Worm (Caenorhabditis elegans) whole organism, L1 larva: ENCODE measurements around the gene ZK1127.13.

ENCODE experiments used
- C04F5.9 ChIP-seq: sonication (generic microtip); optimal IDR thresholded peaks from 2 replicates; lab custom pipeline; 2016; ENCODE audit warnings: missing genetic modification characterization, missing compliant biosample characterization
- C16A3.4 ChIP-seq: fragments of 150-350 bp; optimal IDR thresholded peaks from 2 replicates; lab custom pipeline; 2014; ENCODE audit warnings: missing biosample characterization, missing genetic modification characterization
- F16B12.6 ChIP-seq: fragments of 150-350 bp; optimal IDR thresholded peaks from 2 replicates; lab custom pipeline; 2014; ENCODE audit warnings: missing biosample characterization, missing genetic modification characterization
- alr-1 ChIP-seq: fragments of 200-800 bp; sonication (Bioruptor generic); optimal IDR thresholded peaks from 2 replicates; lab custom pipeline; 2018; ENCODE audit warnings: borderline replicate concordance, mild to moderate bottlenecking, missing genetic modification characterization, missing compliant biosample characterization
- aly-2 ChIP-seq: fragments of 150-350 bp; optimal IDR thresholded peaks from 2 replicates; lab custom pipeline; 2014; ENCODE audit warnings: missing biosample characterization, missing genetic modification characterization
- ama-1 ChIP-seq: fragments of 150-350 bp; optimal IDR thresholded peaks from 2 replicates; lab custom pipeline; 2014
- blmp-1 ChIP-seq: fragments of 150-350 bp; optimal IDR thresholded peaks from 2 replicates; lab custom pipeline; 2014; ENCODE audit warnings: missing biosample characterization, missing genetic modification characterization
- ceh-8 ChIP-seq: fragments of 200-800 bp; sonication (Bioruptor generic); optimal IDR thresholded peaks from 2 replicates; lab custom pipeline; 2018; ENCODE audit warnings: mild to moderate bottlenecking, missing genetic modification characterization, moderate library complexity, missing compliant biosample characterization
- ceh-82 ChIP-seq, 3 experiments: fragments of 150-350 bp in 1 of 3; sonication (generic microtip) in 2 of 3; optimal IDR thresholded peaks; 2 replicates each; lab custom pipeline; 2014 to 2017; ENCODE audit warnings: missing biosample characterization in 3 of 3, missing genetic modification characterization in 3 of 3
- ces-1 ChIP-seq: fragments of 150-350 bp; optimal IDR thresholded peaks from 2 replicates; lab custom pipeline; 2014; ENCODE audit warnings: missing biosample characterization, missing genetic modification reagents, missing genetic modification characterization
- dsc-1 ChIP-seq: sonication (generic microtip); optimal IDR thresholded peaks from 2 replicates; lab custom pipeline; 2016; ENCODE audit warnings: mild to moderate bottlenecking, missing genetic modification characterization, missing compliant biosample characterization
- efl-1 ChIP-seq, 4 experiments: fragments of 150-350 bp; optimal IDR thresholded peaks in 3 of 4; peaks in 1 of 4; 1 replicate in 1 of 4; 2 replicates in 3 of 4; lab custom pipeline; 2014; ENCODE audit warnings: missing biosample characterization in 2 of 4, missing genetic modification characterization in 2 of 4, missing genetic modification reagents in 2 of 4
- efl-3 ChIP-seq: fragments of 200-800 bp; sonication (Bioruptor generic); optimal IDR thresholded peaks from 2 replicates; lab custom pipeline; 2018; ENCODE audit warnings: mild to moderate bottlenecking, missing genetic modification characterization, missing compliant biosample characterization
- egl-27 ChIP-seq, 2 experiments: fragments of 150-350 bp in 1 of 2; sonication (generic microtip); optimal IDR thresholded peaks; 3 replicates each; lab custom pipeline; 2017 to 2018; ENCODE audit warnings: missing biosample characterization in 2 of 2, missing genetic modification characterization in 2 of 2, missing genetic modification reagents in 2 of 2
- elt-2 ChIP-seq: sonication (generic microtip); optimal IDR thresholded peaks from 2 replicates; lab custom pipeline; 2016; ENCODE audit warnings: missing genetic modification characterization, mild to moderate bottlenecking, inconsistent platforms, missing compliant biosample characterization, missing genetic modification reagents
- elt-3 ChIP-seq, 6 experiments: fragments of 150-350 bp in 1 of 6; sonication (generic microtip); optimal IDR thresholded peaks; 2 replicates each; lab custom pipeline; 2017 to 2018; ENCODE audit warnings: missing biosample characterization in 6 of 6, missing genetic modification characterization in 6 of 6, inconsistent platforms in 1 of 6
- ets-5 ChIP-seq: fragments of 200-800 bp; sonication (Bioruptor generic); IDR thresholded peaks from 2 replicates; pipeline ENCODE4 v1.3.6; 2022; ENCODE audit warnings: missing genetic modification characterization, missing compliant biosample characterization
- fkh-10 ChIP-seq: sonication (generic microtip); optimal IDR thresholded peaks from 2 replicates; lab custom pipeline; 2017; ENCODE audit warnings: missing biosample characterization, missing genetic modification reagents, missing genetic modification characterization
- fkh-4 ChIP-seq: sonication (generic microtip); optimal IDR thresholded peaks from 2 replicates; lab custom pipeline; 2016; ENCODE audit warnings: missing compliant biosample characterization, missing genetic modification characterization, borderline replicate concordance
- grh-1 ChIP-seq: fragments of 200-800 bp; sonication (Bioruptor generic); IDR thresholded peaks from 2 replicates; pipeline ENCODE4 v1.3.6; 2022; ENCODE audit warnings: missing genetic modification reagents, missing genetic modification characterization, missing compliant biosample characterization
- hlh-17 ChIP-seq: fragments of 200-800 bp; sonication (Bioruptor generic); optimal IDR thresholded peaks from 2 replicates; lab custom pipeline; 2018; ENCODE audit warnings: missing genetic modification characterization, mild to moderate bottlenecking, missing compliant biosample characterization, moderate library complexity, borderline replicate concordance
- hlh-4 ChIP-seq: sonication (generic microtip); optimal IDR thresholded peaks from 2 replicates; lab custom pipeline; 2016; ENCODE audit warnings: mild to moderate bottlenecking, missing genetic modification characterization, missing compliant biosample characterization
- hpl-2 ChIP-seq: fragments of 150-350 bp; optimal IDR thresholded peaks from 2 replicates; lab custom pipeline; 2014; ENCODE audit warnings: missing biosample characterization, missing genetic modification reagents, missing genetic modification characterization
- jun-1 ChIP-seq: fragments of 150-350 bp; optimal IDR thresholded peaks from 2 replicates; lab custom pipeline; 2014; ENCODE audit warnings: missing biosample characterization, missing genetic modification reagents, missing genetic modification characterization
- lin-13 ChIP-seq: fragments of 150-350 bp; optimal IDR thresholded peaks from 2 replicates; lab custom pipeline; 2014; ENCODE audit warnings: missing biosample characterization, missing genetic modification reagents, missing genetic modification characterization
- lin-14 ChIP-seq: fragments of 200-800 bp; sonication (Bioruptor generic); optimal IDR thresholded peaks from 2 replicates; lab custom pipeline; 2018; ENCODE audit warnings: mild to moderate bottlenecking, missing genetic modification characterization, moderate library complexity, missing compliant biosample characterization
- lin-15B ChIP-seq: fragments of 150-350 bp; sonication (generic microtip); optimal IDR thresholded peaks from 3 replicates; lab custom pipeline; 2014; ENCODE audit warnings: missing biosample characterization, missing genetic modification characterization
- lin-35 ChIP-seq, 2 experiments: fragments of 150-350 bp; optimal IDR thresholded peaks; 2 replicates each; lab custom pipeline; 2014; ENCODE audit warnings: missing biosample characterization in 2 of 2, missing genetic modification characterization in 2 of 2, missing genetic modification reagents in 2 of 2
- lin-39 ChIP-seq: fragments of 150-350 bp; optimal IDR thresholded peaks from 2 replicates; lab custom pipeline; 2014; ENCODE audit warnings: missing biosample characterization, missing genetic modification reagents, missing genetic modification characterization
- lsy-2 ChIP-seq, 2 experiments: fragments of 150-350 bp; optimal IDR thresholded peaks; 2 replicates each; lab custom pipeline; 2014; ENCODE audit warnings: missing biosample characterization in 2 of 2, missing genetic modification characterization in 2 of 2
- mab-9 ChIP-seq: fragments of 200-800 bp; sonication (Bioruptor generic); IDR thresholded peaks from 2 replicates; pipeline ENCODE4 v1.3.6; 2022; ENCODE audit warnings: missing genetic modification reagents, missing genetic modification characterization, missing compliant biosample characterization
- mdl-1 ChIP-seq, 2 experiments: fragments of 150-350 bp; optimal IDR thresholded peaks; 2 replicates each; lab custom pipeline; 2014 to 2017; ENCODE audit warnings: missing biosample characterization in 2 of 2, missing genetic modification characterization in 2 of 2, inconsistent platforms in 1 of 2
- mef-2 ChIP-seq: fragments of 150-350 bp; optimal IDR thresholded peaks from 2 replicates; lab custom pipeline; 2014; ENCODE audit warnings: missing biosample characterization, missing genetic modification characterization
- mep-1 ChIP-seq: fragments of 150-350 bp; optimal IDR thresholded peaks from 2 replicates; lab custom pipeline; 2014; ENCODE audit warnings: missing biosample characterization, missing genetic modification characterization
- nhr-12 ChIP-seq: sonication (generic microtip); optimal IDR thresholded peaks from 2 replicates; lab custom pipeline; 2017; ENCODE audit warnings: missing biosample characterization, missing genetic modification characterization
- nhr-19 ChIP-seq: fragments of 200-800 bp; sonication (Bioruptor generic); conservative IDR thresholded peaks from 2 replicates; pipeline ENCODE4 v1.3.6; 2022; ENCODE audit warnings: missing genetic modification characterization, missing compliant biosample characterization
- nhr-77 ChIP-seq: fragments of 150-350 bp; optimal IDR thresholded peaks from 2 replicates; lab custom pipeline; 2014; ENCODE audit warnings: missing biosample characterization, missing genetic modification characterization
- nhr-85 ChIP-seq: sonication (generic microtip); peaks from one replicate; lab custom pipeline; 2016; ENCODE audit warnings: missing genetic modification characterization, inconsistent platforms, missing compliant biosample characterization
- nhr-90 ChIP-seq: sonication (generic microtip); optimal IDR thresholded peaks from 2 replicates; lab custom pipeline; 2016; ENCODE audit warnings: mild to moderate bottlenecking, missing genetic modification characterization, missing compliant biosample characterization; ENCODE audit not compliant: poor library complexity
- pag-3 ChIP-seq: sonication (generic microtip); optimal IDR thresholded peaks from 2 replicates; lab custom pipeline; 2017; ENCODE audit warnings: missing genetic modification characterization, mild to moderate bottlenecking, missing compliant biosample characterization, antibody characterized with exemption, borderline replicate concordance; ENCODE audit not compliant: insufficient read depth
- pax-3 ChIP-seq: fragments of 200-800 bp; sonication (Bioruptor generic); optimal IDR thresholded peaks from 2 replicates; lab custom pipeline; 2018; ENCODE audit warnings: mild to moderate bottlenecking, missing genetic modification characterization, moderate library complexity, missing compliant biosample characterization
- pqm-1 ChIP-seq: sonication (generic microtip); optimal IDR thresholded peaks from 3 replicates; lab custom pipeline; 2017; ENCODE audit warnings: missing biosample characterization, missing genetic modification characterization
- rnt-1 ChIP-seq: sonication (generic microtip); optimal IDR thresholded peaks from 2 replicates; lab custom pipeline; 2016; ENCODE audit warnings: mild to moderate bottlenecking, missing genetic modification characterization, moderate library complexity, missing compliant biosample characterization
- skn-1 ChIP-seq: fragments of 150-350 bp; optimal IDR thresholded peaks from 2 replicates; lab custom pipeline; 2014; ENCODE audit warnings: missing biosample characterization, missing genetic modification characterization
- sox-4 ChIP-seq: sonication (generic microtip); optimal IDR thresholded peaks from 2 replicates; lab custom pipeline; 2016; ENCODE audit warnings: missing genetic modification characterization, missing compliant biosample characterization
- tbx-2 ChIP-seq: sonication (generic microtip); optimal IDR thresholded peaks from 2 replicates; lab custom pipeline; 2016; ENCODE audit warnings: missing genetic modification characterization, missing compliant biosample characterization
- unc-30 ChIP-seq: sonication (generic microtip); optimal IDR thresholded peaks from 2 replicates; lab custom pipeline; 2017; ENCODE audit warnings: missing biosample characterization, missing genetic modification characterization
- unc-86 ChIP-seq: sonication (generic microtip); optimal IDR thresholded peaks from 2 replicates; lab custom pipeline; 2016; ENCODE audit warnings: missing genetic modification characterization, missing compliant biosample characterization
- unc-98 ChIP-seq: fragments of 200-800 bp; sonication (Bioruptor generic); IDR thresholded peaks from 2 replicates; pipeline ENCODE4 v1.3.6; 2022; ENCODE audit warnings: missing genetic modification characterization, missing compliant biosample characterization
- vab-15 ChIP-seq: sonication (generic microtip); optimal IDR thresholded peaks from 2 replicates; lab custom pipeline; 2017; ENCODE audit warnings: missing genotype, mild to moderate bottlenecking, missing genetic modification characterization, missing compliant biosample characterization
- zag-1 ChIP-seq: fragments of 150-350 bp; optimal IDR thresholded peaks from 2 replicates; lab custom pipeline; 2014; ENCODE audit warnings: missing biosample characterization, missing genetic modification characterization
- ztf-11 ChIP-seq, 2 experiments: sonication (generic microtip); optimal IDR thresholded peaks; 2 replicates each; lab custom pipeline; 2016 to 2017; ENCODE audit warnings: missing genetic modification characterization in 2 of 2, missing biosample characterization in 1 of 2, missing compliant biosample characterization in 1 of 2
- ztf-4 ChIP-seq: fragments of 150-350 bp; optimal IDR thresholded peaks from 2 replicates; lab custom pipeline; 2014; ENCODE audit warnings: missing biosample characterization, missing genetic modification characterization

ZK1127.13 gene

DNA sequence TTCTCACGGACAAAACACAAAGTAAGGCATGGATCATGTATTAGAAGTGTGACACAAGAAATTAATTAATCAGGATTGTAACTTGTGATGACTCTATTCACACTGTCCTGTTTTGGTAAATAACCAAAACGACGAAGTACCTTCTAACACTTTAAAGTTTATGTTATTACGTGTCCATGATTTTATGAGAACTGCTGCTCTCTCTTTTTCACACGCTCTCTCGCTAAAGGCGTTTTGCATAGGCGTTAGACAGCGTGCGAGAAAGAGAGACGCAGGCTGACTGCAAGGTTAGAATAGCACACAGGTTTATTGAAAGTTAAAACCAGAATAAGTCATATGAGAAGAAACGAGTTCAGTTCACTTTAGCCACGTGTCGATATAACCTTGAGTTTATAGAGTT, 37.0 kb downstream of the ZK1127.13 start (continued):
- TF ChIP-seq nhr-90 (peak; percentile 59), pag-3 (tag; lab: Kevin White, UChicago) (no peak), elt-2 (tag; lab: Kevin White, UChicago) (no peak), ceh-8 (GFP tag; lab: Kevin White, UChicago) (no peak), nhr-77 (no peak), dsc-1 (tag; lab: Kevin White, UChicago) (peak; percentile 6), ets-5 (GFP tag; lab: Robert Waterston, UW) (no peak), egl-27 (tag; optimal IDR thresholded peaks at IDR 0.05; lab: Kevin White, UChicago) (no peak), blmp-1 (tag; lab: Kevin White, UChicago) (peak; percentile 12), sox-4 (tag; lab: Kevin White, UChicago) (no peak), fkh-4 (tag; lab: Kevin White, UChicago) (no peak), jun-1 (tag; lab: Kevin White, UChicago) (no peak), lin-15B (tag; lab: Kevin White, UChicago) (no peak), grh-1 (GFP tag; lab: Robert Waterston, UW) (peak; percentile 96), C16A3.4 (tag; lab: Kevin White, UChicago) (no peak), ztf-4 (tag; lab: Kevin White, UChicago) (no peak), nhr-12 (tag; lab: Kevin White, UChicago) (no peak), ama-1 (lab: Kevin White, UChicago) (no peak), mep-1 (tag; lab: Kevin White, UChicago) (peak; percentile 42), alr-1 (tag; lab: Kevin White, UChicago) (no peak), efl-3 (GFP tag; lab: Kevin White, UChicago) (no peak), hlh-4 (no peak), nhr-19 (GFP tag; lab: Robert Waterston, UW) (peak; percentile 55), ztf-11 (tag; optimal IDR thresholded peaks at IDR 0.05; lab: Kevin White, UChicago) (no peak), C04F5.9 (no peak), hlh-17 (GFP tag; lab: Kevin White, UChicago) (no peak), tbx-2 (no peak), zag-1 (tag; lab: Kevin White, UChicago) (no peak), lin-14 (GFP tag; lab: Kevin White, UChicago) (peak; percentile 89), lsy-2 (tag; optimal IDR thresholded peaks at IDR 0.05; lab: Kevin White, UChicago) (peak; percentile 26 to 54), efl-1 (optimal IDR thresholded peaks at IDR 0.05; lab: Kevin White, UChicago) (peak; percentile 44), efl-1 (GFP tag; optimal IDR thresholded peaks at IDR 0.05 in 1 of 2; lab: Kevin White, UChicago) (no peak), pqm-1 (no peak), fkh-10 (no peak), hpl-2 (no peak), unc-98 (GFP tag; lab: Robert Waterston, UW) (no peak), vab-15 (tag; lab: Kevin White, UChicago) (peak; percentile 69), mef-2 (no peak), rnt-1 (tag; lab: Kevin White, UChicago) (peak; percentile 12), nhr-85 (tag; lab: Kevin White, UChicago) (peak; percentile 98), unc-30 (tag; lab: Kevin White, UChicago) (no peak), pax-3 (peak; percentile 24), skn-1 (no peak), lin-13 (GFP tag; lab: Kevin White, UChicago) (no peak), ces-1 (GFP tag; lab: Kevin White, UChicago) (no peak), mab-9 (GFP tag; lab: Robert Waterston, UW) (peak; percentile 39; the same call in 1 of the 2 replicates), F16B12.6 (tag; lab: Kevin White, UChicago) (no peak), elt-3 (tag; optimal IDR thresholded peaks at IDR 0.05; lab: Kevin White, UChicago) (peak in 1 of 6 experiments; percentile 44), lin-35 (GFP tag; optimal IDR thresholded peaks at IDR 0.05; lab: Kevin White, UChicago) (peak in 1 of 2 experiments; percentile 51), mdl-1 (tag; optimal IDR thresholded peaks at IDR 0.05; lab: Kevin White, UChicago) (peak in 1 of 2 experiments; percentile 38), ceh-82 (tag; optimal IDR thresholded peaks at IDR 0.05; lab: Kevin White, UChicago) (no peak), unc-86 (no peak), aly-2 (tag; lab: Kevin White, UChicago) (no peak), lin-39 (tag; lab: Kevin White, UChicago) (no peak)
